Fruit fly (Drosophila melanogaster) whole organism, embryonic: ENCODE results near the gene CG16813.

ENCODE experiments used
- Antp ChIP-seq: fragments of 200-800 bp; sonication (Bioruptor generic); optimal IDR thresholded peaks from 3 replicates; lab custom pipeline; 2016; ENCODE audit warnings: missing biosample characterization, missing genetic modification characterization
- C15 ChIP-seq: fragments of 200-800 bp; sonication (Bioruptor generic); IDR thresholded peaks from 3 replicates; pipeline ENCODE4 v1.3.6; 2022; ENCODE audit warnings: missing biosample characterization, missing genetic modification characterization
- CG10209 ChIP-seq: fragments of 200-800 bp; sonication (Bioruptor generic); optimal IDR thresholded peaks from 3 replicates; lab custom pipeline; 2017; ENCODE audit warnings: missing biosample characterization, mild to moderate bottlenecking, missing genetic modification characterization, missing genetic modification reagents
- CG13287 ChIP-seq: fragments of 200-800 bp; sonication (Bioruptor generic); IDR thresholded peaks from 2 replicates; pipeline ENCODE4 v1.3.6; 2022; ENCODE audit warnings: missing biosample characterization, missing genetic modification characterization; ENCODE audit not compliant: partially characterized antibody
- CG13775 ChIP-seq: fragments of 200-800 bp; sonication (Bioruptor generic); optimal IDR thresholded peaks from 3 replicates; lab custom pipeline; 2017; ENCODE audit warnings: missing biosample characterization, mild to moderate bottlenecking, missing genetic modification characterization
- CG15011 ChIP-seq: fragments of 200-800 bp; sonication (Bioruptor generic); optimal IDR thresholded peaks from 3 replicates; lab custom pipeline; 2018; ENCODE audit warnings: missing biosample characterization, mild to moderate bottlenecking, missing genetic modification characterization
- CG32532 ChIP-seq: fragments of 200-800 bp; sonication (Bioruptor generic); IDR thresholded peaks from 2 replicates; pipeline ENCODE4 v1.3.6; 2022; ENCODE audit warnings: missing biosample characterization, missing genetic modification characterization
- CG4282 ChIP-seq: fragments of 200-800 bp; sonication (Bioruptor generic); optimal IDR thresholded peaks from 2 replicates; lab custom pipeline; 2016; ENCODE audit warnings: missing biosample characterization, missing genetic modification characterization
- CG43689 ChIP-seq: fragments of 200-800 bp; sonication (Bioruptor generic); IDR thresholded peaks from 2 replicates; pipeline ENCODE4 v1.3.6; 2022; ENCODE audit warnings: missing biosample characterization, missing genetic modification characterization
- CG5180 ChIP-seq: fragments of 200-800 bp; sonication (Bioruptor generic); optimal IDR thresholded peaks from 3 replicates; lab custom pipeline; 2017; ENCODE audit warnings: missing biosample characterization, missing genetic modification characterization, mild to moderate bottlenecking, moderate library complexity, missing genetic modification reagents
- CG5953 ChIP-seq: fragments of 200-800 bp; sonication (Bioruptor generic); IDR thresholded peaks from 2 replicates; pipeline ENCODE4 v1.3.6; 2022; ENCODE audit warnings: missing biosample characterization, missing genetic modification characterization
- CG6683 ChIP-seq: fragments of 200-800 bp; sonication (Bioruptor generic); optimal IDR thresholded peaks from 2 replicates; lab custom pipeline; 2017; ENCODE audit warnings: missing biosample characterization, mild to moderate bottlenecking, missing genetic modification characterization, missing genetic modification reagents
- CG7839 ChIP-seq: fragments of 200-800 bp; sonication (Bioruptor generic); optimal IDR thresholded peaks from 3 replicates; lab custom pipeline; 2018; ENCODE audit warnings: missing biosample characterization, mild to moderate bottlenecking, missing genetic modification characterization, moderate library complexity
- CG8089 ChIP-seq: fragments of 200-800 bp; sonication (Bioruptor generic); optimal IDR thresholded peaks from 3 replicates; lab custom pipeline; 2016; ENCODE audit warnings: missing biosample characterization, missing genetic modification characterization
- D19A ChIP-seq: fragments of 200-800 bp; optimal IDR thresholded peaks from 3 replicates; lab custom pipeline; 2019; ENCODE audit warnings: missing biosample characterization, mild to moderate bottlenecking, missing genetic modification characterization, moderate library complexity
- Dfd ChIP-seq, 2 experiments: fragments of >200 bp; optimal IDR thresholded peaks; 2 replicates each; lab custom pipeline; 2017; ENCODE audit warnings: missing biosample characterization in 2 of 2, missing genetic modification characterization in 2 of 2
- GATAe ChIP-seq: fragments of 200-800 bp; sonication (Bioruptor generic); conservative IDR thresholded peaks from 2 replicates; pipeline ENCODE4 v1.3.6; 2022; ENCODE audit warnings: missing biosample characterization, missing genetic modification characterization
- Hmr ChIP-seq: fragments of 200-800 bp; sonication (Bioruptor generic); optimal IDR thresholded peaks from 3 replicates; lab custom pipeline; 2017; ENCODE audit warnings: mild to moderate bottlenecking, missing biosample characterization, missing genetic modification reagents, missing genetic modification characterization
- Mrtf ChIP-seq: fragments of 200-800 bp; sonication (Bioruptor generic); IDR thresholded peaks from 3 replicates; pipeline ENCODE4 v1.3.6; 2022; ENCODE audit warnings: missing biosample characterization, missing genetic modification characterization
- Pdp1 ChIP-seq, 2 experiments: fragments of 200-800 bp; sonication (Bioruptor generic); optimal IDR thresholded peaks; 3 replicates each; lab custom pipeline; 2016; ENCODE audit warnings: missing biosample characterization in 2 of 2, missing genetic modification characterization in 2 of 2, mild to moderate bottlenecking in 1 of 2, moderate library complexity in 1 of 2
- Xbp1 ChIP-seq: fragments of 200-800 bp; sonication (Bioruptor generic); optimal IDR thresholded peaks from 3 replicates; lab custom pipeline; 2016; ENCODE audit warnings: missing biosample characterization, mild to moderate bottlenecking, missing genetic modification characterization
- ara ChIP-seq: fragments of 200-800 bp; sonication (Bioruptor generic); IDR thresholded peaks from 2 replicates; pipeline ENCODE4 v1.3.6; 2022; ENCODE audit warnings: missing biosample characterization, missing genetic modification characterization
- cad ChIP-seq: fragments of >200 bp; optimal IDR thresholded peaks from 2 replicates; lab custom pipeline; 2017; ENCODE audit warnings: missing biosample characterization, missing genetic modification characterization
- cg ChIP-seq: fragments of 200-800 bp; sonication (Bioruptor generic); optimal IDR thresholded peaks from 3 replicates; lab custom pipeline; 2019; ENCODE audit warnings: missing biosample characterization, mild to moderate bottlenecking, missing genetic modification characterization, moderate library complexity
- cwo ChIP-seq: fragments of 200-800 bp; sonication (Bioruptor generic); optimal IDR thresholded peaks from 3 replicates; lab custom pipeline; 2017; ENCODE audit warnings: missing biosample characterization, missing genetic modification characterization, mild to moderate bottlenecking, moderate library complexity, missing genetic modification reagents
- fd64A ChIP-seq: fragments of 200-800 bp; sonication (Bioruptor generic); optimal IDR thresholded peaks from 3 replicates; lab custom pipeline; 2018; ENCODE audit warnings: missing biosample characterization, mild to moderate bottlenecking, missing genetic modification characterization
- gce ChIP-seq: fragments of 200-800 bp; sonication (Bioruptor generic); IDR thresholded peaks from 3 replicates; pipeline ENCODE4 v1.3.6; 2022; ENCODE audit warnings: missing biosample characterization, missing genetic modification characterization
- grn ChIP-seq: fragments of 200-800 bp; sonication (Bioruptor generic); optimal IDR thresholded peaks from 3 replicates; lab custom pipeline; 2017; ENCODE audit warnings: missing biosample characterization, missing genetic modification characterization
- gro ChIP-seq: fragments of 200-800 bp; sonication (Bioruptor generic); optimal IDR thresholded peaks from 2 replicates; lab custom pipeline; 2016; ENCODE audit warnings: missing biosample characterization, missing genetic modification characterization
- ham ChIP-seq: fragments of 200-800 bp; sonication (Bioruptor generic); IDR thresholded peaks from 2 replicates; pipeline ENCODE4 v1.3.6; 2022; ENCODE audit warnings: missing biosample characterization, missing genetic modification characterization
- ind ChIP-seq: fragments of 200-800 bp; sonication (Bioruptor generic); optimal IDR thresholded peaks from 3 replicates; lab custom pipeline; 2016; ENCODE audit warnings: missing biosample characterization, missing genetic modification characterization
- kah ChIP-seq: fragments of 200-800 bp; sonication (Bioruptor generic); optimal IDR thresholded peaks from 2 replicates; lab custom pipeline; 2018; ENCODE audit warnings: missing biosample characterization, mild to moderate bottlenecking, missing genetic modification characterization
- lmd ChIP-seq: fragments of 200-800 bp; sonication (Bioruptor generic); IDR thresholded peaks from 2 replicates; pipeline ENCODE4 v1.3.6; 2022; ENCODE audit warnings: missing biosample characterization, missing genetic modification characterization
- lov ChIP-seq, 2 experiments: fragments of 200-800 bp in 1 of 2; fragments of >200 bp in 1 of 2; sonication (Bioruptor generic) in 1 of 2; IDR thresholded peaks in 1 of 2; optimal IDR thresholded peaks in 1 of 2; 2 replicates in 1 of 2; 3 replicates in 1 of 2; pipeline versions ENCODE4 v1.3.6 to Lab custom; 2017 to 2022; ENCODE audit warnings: missing biosample characterization in 1 of 2, missing genetic modification characterization in 1 of 2
- mam ChIP-seq: fragments of 200-800 bp; sonication (Bioruptor generic); optimal IDR thresholded peaks from 3 replicates; lab custom pipeline; 2016; ENCODE audit warnings: missing biosample characterization, missing genetic modification characterization
- org-1 ChIP-seq: fragments of 200-800 bp; sonication (Bioruptor generic); optimal IDR thresholded peaks from 2 replicates; lab custom pipeline; 2017; ENCODE audit warnings: missing biosample characterization, missing genetic modification characterization
- sisA ChIP-seq: fragments of 200-800 bp; sonication (Bioruptor generic); IDR thresholded peaks from 2 replicates; pipeline ENCODE4 v1.3.6; 2022; ENCODE audit warnings: missing biosample characterization, missing genetic modification characterization
- sob ChIP-seq: fragments of 200-800 bp; sonication (Bioruptor generic); IDR thresholded peaks from 2 replicates; pipeline ENCODE4 v1.3.6; 2022; ENCODE audit warnings: missing biosample characterization, missing genetic modification characterization
- stwl ChIP-seq: fragments of 200-800 bp; sonication (Bioruptor generic); optimal IDR thresholded peaks from 3 replicates; lab custom pipeline; 2018; ENCODE audit warnings: missing biosample characterization, mild to moderate bottlenecking, missing genetic modification characterization, moderate library complexity
- sug ChIP-seq: fragments of 200-800 bp; optimal IDR thresholded peaks from 2 replicates; lab custom pipeline; 2019; ENCODE audit warnings: missing biosample characterization, mild to moderate bottlenecking, missing genetic modification characterization, moderate library complexity
- tin ChIP-seq: fragments of 200-800 bp; sonication (Bioruptor generic); optimal IDR thresholded peaks from 3 replicates; lab custom pipeline; 2016; ENCODE audit warnings: missing biosample characterization, missing genetic modification characterization
- trem ChIP-seq: fragments of 200-800 bp; optimal IDR thresholded peaks from 3 replicates; lab custom pipeline; 2019; ENCODE audit warnings: missing biosample characterization, mild to moderate bottlenecking, missing genetic modification characterization, moderate library complexity
- z ChIP-seq: fragments of 200-800 bp; sonication (Bioruptor generic); IDR thresholded peaks from 3 replicates; pipeline ENCODE4 v1.3.6; 2022; ENCODE audit warnings: missing biosample characterization, missing genetic modification characterization

CG16813 gene

DNA sequence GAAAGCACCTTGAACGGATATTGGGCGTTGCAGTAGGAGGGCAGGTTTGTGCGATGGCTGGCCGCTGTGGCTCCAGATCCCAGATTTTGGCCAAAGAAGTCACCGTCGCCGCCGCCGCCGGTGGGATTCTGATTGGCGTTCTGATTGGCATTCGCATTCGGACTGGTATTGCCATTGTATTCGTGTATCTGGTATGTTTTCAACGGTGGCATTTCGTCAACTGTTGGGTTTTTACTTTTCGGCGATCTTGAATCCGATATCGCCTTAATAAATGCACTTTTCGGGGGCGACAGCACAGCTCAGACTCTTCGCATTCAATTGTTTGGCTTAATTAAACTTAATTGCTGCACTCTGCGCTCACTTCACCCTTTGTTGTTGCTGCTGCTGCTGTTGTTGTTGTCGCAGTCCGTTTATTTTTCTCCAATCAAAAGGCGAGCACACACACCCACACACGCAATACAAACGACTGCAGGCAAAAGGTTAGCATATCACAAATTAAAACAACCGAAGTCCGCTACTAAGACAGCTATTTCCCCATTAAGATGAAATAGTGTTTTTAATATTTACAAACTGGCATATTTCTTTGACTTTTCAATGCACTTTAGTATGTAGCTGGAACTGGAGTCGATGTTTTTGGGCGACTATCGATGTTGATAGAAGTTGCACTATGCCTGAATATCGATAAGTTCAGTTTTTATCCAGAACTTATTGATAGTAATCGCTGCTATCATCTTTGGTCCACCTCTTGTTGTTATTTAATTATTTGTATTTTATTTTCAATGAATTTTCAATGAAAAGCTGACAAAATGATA lies 7.8 kb upstream of the CG16813 start, which contains the start of the genes CG9426 and mRF1 (continued):
- TF ChIP-seq CG6683 (no peak), CG15011 (GFP tag; lab: Kevin White, UChicago) (no peak), trem (tag; lab: Kevin White, UChicago) (peak; percentile 77), CG43689 (GFP tag; lab: Robert Waterston, UW) (no peak), Xbp1 (GFP tag; lab: Kevin White, UChicago) (peak; percentile 34), C15 (GFP tag; lab: Robert Waterston, UW) (no peak), Antp (GFP tag; lab: Kevin White, UChicago) (no peak), cad (GFP tag; lab: Kevin White, UChicago) (no peak), CG8089 (GFP tag; lab: Kevin White, UChicago) (no peak), D19A (tag; lab: Kevin White, UChicago) (no peak), sob (GFP tag; lab: Robert Waterston, UW) (peak; percentile 43; the same call in 1 of the 2 replicates), CG32532 (GFP tag; lab: Robert Waterston, UW) (no peak), cwo (no peak), ham (GFP tag; lab: Robert Waterston, UW) (no peak), CG10209 (GFP tag; lab: Kevin White, UChicago) (no peak), lov (optimal IDR thresholded peaks at IDR 0.05; lab: Kevin White, UChicago) (no peak), lov (GFP tag; IDR thresholded peaks at IDR 0.05; lab: Robert Waterston, UW) (no peak), ara (GFP tag; lab: Robert Waterston, UW) (no peak), tin (GFP tag; lab: Kevin White, UChicago) (no peak), ind (GFP tag; lab: Kevin White, UChicago) (no peak), kah (no peak), lmd (GFP tag; lab: Robert Waterston, UW) (no peak), fd64A (GFP tag; lab: Kevin White, UChicago) (no peak), CG4282 (no peak), CG5953 (GFP tag; lab: Robert Waterston, UW) (no peak), grn (GFP tag; lab: Kevin White, UChicago) (peak; percentile 57), stwl (peak; percentile 73), Pdp1 (GFP tag; optimal IDR thresholded peaks at IDR 0.05; lab: Kevin White, UChicago) (peak in 1 of 2 experiments; percentile 84), cg (GFP tag; lab: Kevin White, UChicago) (peak; percentile 53), gce (GFP tag; lab: Robert Waterston, UW) (no peak), CG13775 (GFP tag; lab: Kevin White, UChicago) (no peak), sisA (GFP tag; lab: Robert Waterston, UW) (no peak), Dfd (GFP tag; optimal IDR thresholded peaks at IDR 0.05; lab: Kevin White, UChicago) (no peak), CG5180 (GFP tag; lab: Kevin White, UChicago) (no peak), CG13287 (GFP tag; lab: Robert Waterston, UW) (peak; percentile 99), GATAe (GFP tag; lab: Robert Waterston, UW) (no peak), org-1 (GFP tag; lab: Kevin White, UChicago) (no peak), gro (GFP tag; lab: Kevin White, UChicago) (peak; percentile 35), Mrtf (GFP tag; lab: Robert Waterston, UW) (no peak), z (GFP tag; lab: Robert Waterston, UW) (no peak), mam (GFP tag; lab: Kevin White, UChicago) (peak; percentile 23), Hmr (peak; percentile 3), CG7839 (tag; lab: Kevin White, UChicago) (peak; percentile 7), sug (tag; lab: Kevin White, UChicago) (peak; percentile 50)
